Worm (Caenorhabditis elegans) whole organism, early embryonic: Measurements from ENCODE around the gene klf-2.
A peak's percentile ranks its signal among the peaks of the same experiment; 100 is the strongest.

Experiments used
- B0310.2 ChIP-seq: sonication (generic microtip); optimal IDR thresholded peaks from 2 replicates; lab custom pipeline; 2016; ENCODE audit warnings: mild to moderate bottlenecking, missing genetic modification characterization, missing compliant biosample characterization
- F13C5.2 ChIP-seq: sonication (generic microtip); optimal IDR thresholded peaks from 2 replicates; lab custom pipeline; 2017; ENCODE audit warnings: mild to moderate bottlenecking, missing genetic modification characterization, inconsistent platforms, missing compliant biosample characterization
- aly-1 ChIP-seq: sonication (generic microtip); optimal IDR thresholded peaks from 2 replicates; lab custom pipeline; 2016; ENCODE audit warnings: missing genetic modification characterization, missing compliant biosample characterization
- ama-1 ChIP-seq: fragments of 150-350 bp; optimal IDR thresholded peaks from 2 replicates; lab custom pipeline; 2014
- ceh-13 ChIP-seq: fragments of 200-800 bp; sonication (Bioruptor generic); optimal IDR thresholded peaks from 2 replicates; lab custom pipeline; 2018; ENCODE audit warnings: mild to moderate bottlenecking, missing genetic modification characterization, missing compliant biosample characterization
- ceh-36 ChIP-seq: sonication (generic microtip); optimal IDR thresholded peaks from 2 replicates; lab custom pipeline; 2016; ENCODE audit warnings: missing genetic modification characterization, inconsistent platforms, missing compliant biosample characterization
- ets-7 ChIP-seq: sonication (generic microtip); optimal IDR thresholded peaks from 2 replicates; lab custom pipeline; 2016; ENCODE audit warnings: missing genotype, missing genetic modification characterization, missing compliant biosample characterization
- flt-1 ChIP-seq: fragments of 200-800 bp; sonication (Bioruptor generic); IDR thresholded peaks from 2 replicates; pipeline ENCODE4 v1.3.6; 2022; ENCODE audit warnings: missing genetic modification characterization, missing compliant biosample characterization
- hmbx-1 ChIP-seq: sonication (generic microtip); optimal IDR thresholded peaks from 2 replicates; lab custom pipeline; 2016; ENCODE audit warnings: mild to moderate bottlenecking, missing genetic modification characterization, missing compliant biosample characterization
- hmg-4 ChIP-seq: fragments of 200-800 bp; sonication (Bioruptor generic); optimal IDR thresholded peaks from 2 replicates; lab custom pipeline; 2018; ENCODE audit warnings: mild to moderate bottlenecking, missing genetic modification characterization, missing compliant biosample characterization
- hnd-1 ChIP-seq: sonication (generic microtip); optimal IDR thresholded peaks from 2 replicates; lab custom pipeline; 2016; ENCODE audit warnings: missing genetic modification characterization, missing compliant biosample characterization
- pes-1 ChIP-seq: fragments of 200-800 bp; sonication (Bioruptor generic); IDR thresholded peaks from 2 replicates; pipeline ENCODE4 v1.3.6; 2022; ENCODE audit warnings: missing genetic modification reagents, missing genetic modification characterization, missing compliant biosample characterization
- scrt-1 ChIP-seq: fragments of 200-800 bp; sonication (Bioruptor generic); IDR thresholded peaks from 2 replicates; pipeline ENCODE4 v1.3.6; 2022; ENCODE audit warnings: missing genetic modification characterization, missing compliant biosample characterization
- sea-1 ChIP-seq: fragments of 200-800 bp; sonication (Bioruptor generic); conservative IDR thresholded peaks from 2 replicates; pipeline ENCODE4 v1.3.6; 2022; ENCODE audit warnings: missing genetic modification characterization, missing compliant biosample characterization
- tbx-11 ChIP-seq: fragments of 200-800 bp; sonication (Bioruptor generic); IDR thresholded peaks from 2 replicates; pipeline ENCODE4 v1.3.6; 2022; ENCODE audit warnings: missing genetic modification characterization, missing compliant biosample characterization
- tbx-37 ChIP-seq: fragments of 200-800 bp; sonication (Bioruptor generic); conservative IDR thresholded peaks from 2 replicates; pipeline ENCODE4 v1.3.6; 2022; ENCODE audit warnings: missing genetic modification reagents, missing genetic modification characterization, missing compliant biosample characterization
- tra-4 ChIP-seq: sonication (generic microtip); optimal IDR thresholded peaks from 2 replicates; lab custom pipeline; 2017; ENCODE audit warnings: missing genetic modification characterization, missing compliant biosample characterization

The klf-2 gene

ce11 chrV:20693968-20694367, 8.5 kb downstream of the klf-2 start:
- TF ChIP-seq B0310.2 (tag; lab: Kevin White, UChicago) (peak; percentile 12), hmbx-1 (peak; percentile 42), tbx-11 (peak; percentile 78), pes-1 (GFP tag; lab: Robert Waterston, UW) (peak; percentile 84), aly-1 (tag; lab: Kevin White, UChicago) (peak; percentile 59), ets-7 (tag; lab: Kevin White, UChicago) (no peak), sea-1 (GFP tag; lab: Robert Waterston, UW) (peak; percentile 74; the same call in 1 of the 2 replicates), ceh-36 (tag; lab: Kevin White, UChicago) (peak; percentile 52), scrt-1 (GFP tag; lab: Robert Waterston, UW) (peak; percentile 83; the same call in 1 of the 2 replicates), ama-1 (no peak), flt-1 (GFP tag; lab: Robert Waterston, UW) (peak; percentile 66), hnd-1 (peak; percentile 49), F13C5.2 (peak; percentile 74), tra-4 (peak; percentile 35), hmg-4 (GFP tag; lab: Kevin White, UChicago) (peak; percentile 79), tbx-37 (peak; percentile 66), ceh-13 (peak; percentile 54)

DNA sequence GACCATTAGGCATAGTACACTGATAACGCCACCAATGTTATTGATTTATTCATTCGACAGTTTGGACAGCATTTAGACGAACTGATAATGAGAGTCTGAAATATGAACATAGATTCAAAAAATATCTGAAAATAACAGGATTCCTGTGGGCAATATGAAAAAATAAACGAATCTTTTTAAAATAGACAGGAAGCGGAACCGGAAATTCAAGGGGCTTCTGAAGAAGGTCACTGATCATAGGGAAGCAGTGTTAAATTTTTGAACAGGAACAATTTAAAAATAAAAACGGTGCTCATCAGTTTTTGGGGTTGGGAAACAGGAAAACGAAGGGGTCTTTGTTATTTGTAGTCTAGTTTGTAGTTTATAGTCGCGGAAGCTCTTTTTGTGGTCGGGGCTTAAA, 12.8 kb downstream of the klf-2 start, which contains the start of gene F53F8.7:
TSS of gene F53F8.7 (minus strand) at position 101 of the 400 bp plus-strand sequence.
- TF ChIP-seq hmbx-1 (no peak), F13C5.2 (no peak), hmg-4 (GFP tag; lab: Kevin White, UChicago) (no peak), ceh-13 (no peak), tbx-37 (no peak), tbx-11 (no peak), scrt-1 (GFP tag; lab: Robert Waterston, UW) (no peak), sea-1 (GFP tag; lab: Robert Waterston, UW) (no peak), aly-1 (tag; lab: Kevin White, UChicago) (no peak), ama-1 (no peak), B0310.2 (tag; lab: Kevin White, UChicago) (no peak), tra-4 (no peak)

DNA sequence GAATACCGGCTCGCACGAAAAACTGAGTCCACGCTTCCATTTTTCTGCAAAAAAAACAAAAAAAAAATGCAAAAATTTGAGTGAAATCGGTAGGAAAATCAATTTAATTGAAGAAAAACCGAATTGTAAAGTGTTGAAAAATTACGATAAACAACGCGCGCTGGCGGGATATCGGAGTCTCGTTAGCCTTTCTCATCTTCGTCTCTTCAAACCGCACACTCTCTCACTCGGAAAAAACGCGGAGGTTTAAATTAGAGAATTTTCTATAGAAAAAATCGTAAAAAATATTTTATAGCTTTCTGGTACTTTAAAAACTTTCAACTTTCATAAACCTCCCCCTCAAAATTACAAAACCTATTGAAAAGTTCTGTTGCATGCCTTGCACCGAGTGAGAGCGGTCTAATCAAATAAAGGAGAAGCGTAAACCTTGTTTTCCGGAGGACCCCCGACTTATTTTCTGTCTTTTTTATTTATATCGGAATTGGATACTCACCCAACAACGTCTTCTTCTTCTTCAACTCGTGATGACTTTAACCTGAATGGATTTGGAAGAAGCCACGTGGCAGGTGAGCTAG, 18.6 kb downstream of the klf-2 start, which contains the start of the genes F53F8.5 and F53F8.6:
TSS of gene F53F8.5 (minus strand) at position 52 of the 575 bp plus-strand sequence.
TSS of gene F53F8.6 (plus strand) at position 230 of the 575 bp plus-strand sequence.
- no peak for TF ChIP-seq tbx-11
- no peak for TF ChIP-seq F13C5.2
- TF ChIP-seq tbx-37, result 0 out of 2 replicates have a peak, but pooled peaks have one; percentile 20

ce11 chrV:20705125-20705524, 19.6 kb downstream of the klf-2 start:
- TF ChIP-seq scrt-1 (GFP tag; lab: Robert Waterston, UW) (0 out of 2 replicates have a peak, but pooled peaks have one; percentile 21), pes-1 (GFP tag; lab: Robert Waterston, UW) (peak; percentile 42; the same call in 1 of the 2 replicates)

DNA sequence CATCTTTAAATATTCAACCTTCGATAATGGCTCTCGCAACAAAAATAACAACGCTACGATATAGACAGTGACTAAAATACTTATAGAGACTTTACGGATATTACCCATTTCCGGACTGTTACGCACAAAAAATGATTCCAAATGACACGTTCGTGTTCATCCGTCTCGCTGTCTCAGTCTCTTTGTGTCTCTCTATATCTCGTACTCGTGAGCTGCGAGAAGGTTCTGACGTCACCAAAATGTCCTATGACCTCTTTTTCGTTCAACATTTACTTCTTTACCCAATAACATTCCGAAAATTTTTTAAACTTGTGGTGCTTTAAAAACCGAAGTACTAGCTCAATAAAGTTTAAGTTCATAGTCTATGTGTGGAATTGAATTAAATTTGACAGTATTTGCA, 24.7 kb downstream of the klf-2 start:
- TF ChIP-seq ceh-13 (no peak), hmbx-1 (no peak), sea-1 (GFP tag; lab: Robert Waterston, UW) (no peak), pes-1 (GFP tag; lab: Robert Waterston, UW) (no peak), tra-4 (no peak), scrt-1 (GFP tag; lab: Robert Waterston, UW) (no peak), F13C5.2 (no peak), ceh-36 (tag; lab: Kevin White, UChicago) (no peak), hmg-4 (GFP tag; lab: Kevin White, UChicago) (no peak), B0310.2 (tag; lab: Kevin White, UChicago) (no peak), ets-7 (tag; lab: Kevin White, UChicago) (no peak), flt-1 (GFP tag; lab: Robert Waterston, UW) (no peak), tbx-37 (no peak), aly-1 (tag; lab: Kevin White, UChicago) (no peak)

DNA sequence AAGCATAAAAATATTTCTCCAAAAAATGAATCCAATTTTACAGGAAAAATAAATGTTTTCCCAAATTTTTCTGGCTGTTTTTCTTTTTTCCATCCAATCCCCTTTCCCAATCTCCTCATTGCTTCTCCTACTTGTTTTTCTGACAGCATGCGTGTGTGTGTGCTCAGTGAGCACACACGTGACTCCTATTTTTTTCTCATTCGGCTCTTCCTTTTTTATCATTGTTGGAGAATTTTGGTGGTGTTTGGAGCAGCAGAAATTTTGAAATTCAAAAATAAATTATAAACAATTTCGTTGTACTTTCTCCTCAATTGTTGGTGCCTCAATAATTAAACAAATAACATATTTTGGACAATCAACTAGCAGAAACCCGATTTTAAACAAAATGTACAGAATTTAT, 25.2 kb downstream of the klf-2 start:
- no peak for TF ChIP-seq flt-1 (GFP tag; lab: Robert Waterston, UW)
- TF ChIP-seq hmbx-1, result no peak
- no peak for TF ChIP-seq scrt-1 (GFP tag; lab: Robert Waterston, UW)
- TF ChIP-seq B0310.2 (tag; lab: Kevin White, UChicago), result no peak
- TF ChIP-seq pes-1 (GFP tag; lab: Robert Waterston, UW), result no peak
- no peak for TF ChIP-seq aly-1 (tag; lab: Kevin White, UChicago)
- no peak for TF ChIP-seq tbx-11
- no peak for TF ChIP-seq sea-1 (GFP tag; lab: Robert Waterston, UW)
- no peak for TF ChIP-seq tbx-37
- no peak for TF ChIP-seq ceh-36 (tag; lab: Kevin White, UChicago)
- TF ChIP-seq hmg-4 (GFP tag; lab: Kevin White, UChicago), result no peak
- no peak for TF ChIP-seq ets-7 (tag; lab: Kevin White, UChicago)
- TF ChIP-seq ama-1, result no peak
- no peak for TF ChIP-seq tra-4
- no peak for TF ChIP-seq hnd-1
- no peak for TF ChIP-seq F13C5.2
- no peak for TF ChIP-seq ceh-13

ce11 chrV:20711733-20712132, 26.2 kb downstream of the klf-2 start:
- TF ChIP-seq B0310.2 (tag; lab: Kevin White, UChicago) (no peak), ceh-13 (no peak), tra-4 (no peak), tbx-11 (no peak)

DNA sequence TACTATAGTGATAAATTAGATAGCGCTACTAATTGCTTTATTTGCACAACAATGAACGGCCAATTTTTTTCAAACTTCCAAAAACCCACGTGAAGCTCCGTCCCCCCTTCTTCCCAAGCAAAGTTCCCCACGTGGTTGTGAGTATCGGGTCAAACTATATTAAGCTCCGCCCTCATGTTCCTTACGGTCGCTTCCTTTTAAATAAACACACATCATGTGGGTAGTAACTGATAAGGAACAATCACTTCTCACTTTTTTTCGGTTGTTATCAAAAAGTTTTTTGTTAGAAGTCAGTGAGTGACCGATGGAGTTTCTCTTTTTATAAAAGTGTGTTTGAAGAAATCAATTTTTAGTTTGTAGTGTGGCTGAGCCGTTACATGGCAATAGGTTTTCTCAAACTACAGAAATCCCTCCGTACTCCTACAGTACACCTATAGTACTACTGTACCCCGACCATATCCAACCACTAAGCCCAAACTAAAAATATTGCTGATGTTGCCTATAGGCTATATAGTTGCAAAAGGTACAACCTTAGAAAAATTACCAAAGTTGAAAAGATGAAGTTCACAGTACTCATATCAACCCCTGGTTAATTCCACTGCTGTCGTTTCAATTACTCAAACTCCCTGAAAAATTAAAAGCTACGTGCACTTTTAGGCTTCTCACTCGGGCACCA, 27.0 kb downstream of the klf-2 start:
- TF ChIP-seq ceh-36 (tag; lab: Kevin White, UChicago) (no peak), tbx-11 (no peak), hmg-4 (GFP tag; lab: Kevin White, UChicago) (no peak), pes-1 (GFP tag; lab: Robert Waterston, UW) (no peak), hmbx-1 (no peak), aly-1 (tag; lab: Kevin White, UChicago) (no peak), ceh-13 (no peak), sea-1 (GFP tag; lab: Robert Waterston, UW) (no peak), tra-4 (no peak), tbx-37 (no peak), F13C5.2 (no peak), flt-1 (GFP tag; lab: Robert Waterston, UW) (no peak), B0310.2 (tag; lab: Kevin White, UChicago) (no peak), ama-1 (no peak), scrt-1 (GFP tag; lab: Robert Waterston, UW) (no peak), hnd-1 (no peak), ets-7 (tag; lab: Kevin White, UChicago) (no peak)
